Worm (Caenorhabditis elegans): ENCODE measurements around the gene ugt-42.

ugt-42 gene

DNA sequence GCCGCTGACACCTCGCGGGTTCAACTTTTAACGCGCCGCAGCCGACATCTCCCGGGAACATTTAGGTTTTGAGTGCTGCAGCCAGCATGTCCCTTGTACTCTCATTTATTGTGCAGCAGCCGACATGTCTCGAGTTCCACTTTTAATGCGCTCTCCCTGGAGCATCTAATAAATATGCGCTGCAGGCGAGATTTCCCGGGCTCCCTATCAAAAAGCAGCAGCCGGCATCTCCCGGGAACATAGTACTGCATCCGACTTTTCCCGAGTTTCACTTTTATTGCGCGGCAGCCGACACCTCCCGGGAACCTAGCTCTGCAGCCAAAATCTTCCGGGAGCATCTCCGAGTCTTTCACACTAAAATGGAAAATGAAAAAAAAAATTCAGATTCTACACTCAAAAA lies 26.0 kb upstream of the ugt-42 start:
- no peak for TF ChIP-seq ztf-11 (tag; optimal IDR thresholded peaks at IDR 0.05)
- TF ChIP-seq ama-1 (optimal IDR thresholded peaks at IDR 0.05), result no peak
- no peak for TF ChIP-seq nhr-77 (tag; optimal IDR thresholded peaks at IDR 0.05)
- no peak for TF ChIP-seq alr-1 (tag; optimal IDR thresholded peaks at IDR 0.05)
- no peak for TF ChIP-seq nhr-21 (tag; optimal IDR thresholded peaks at IDR 0.05)
- TF ChIP-seq nhr-25 (tag; optimal IDR thresholded peaks at IDR 0.05), result no peak
- no peak for TF ChIP-seq sma-9 (GFP tag; optimal IDR thresholded peaks at IDR 0.05)
- TF ChIP-seq sma-9 (tag; optimal IDR thresholded peaks at IDR 0.05), result no peak
- no peak for TF ChIP-seq mbf-1 (tag; optimal IDR thresholded peaks at IDR 0.05)
- TF ChIP-seq sem-4 (tag; optimal IDR thresholded peaks at IDR 0.05), result no peak
- no peak for TF ChIP-seq snpc-4 (tag; optimal IDR thresholded peaks at IDR 0.05)
- no peak for TF ChIP-seq lsy-2 (tag; optimal IDR thresholded peaks at IDR 0.05)
- TF ChIP-seq blmp-1 (tag; optimal IDR thresholded peaks at IDR 0.05; ENCODE audit: insufficient read depth), result no peak
- no peak for TF ChIP-seq skn-1 (tag; optimal IDR thresholded peaks at IDR 0.05)
- no peak for TF ChIP-seq C34F6.9 (tag; optimal IDR thresholded peaks at IDR 0.05)

- TF ChIP-seq zag-1 (tag; optimal IDR thresholded peaks at IDR 0.05) (no peak), sma-9 (GFP tag; optimal IDR thresholded peaks at IDR 0.05) (no peak), sma-9 (tag; optimal IDR thresholded peaks at IDR 0.05) (no peak), nhr-21 (tag; optimal IDR thresholded peaks at IDR 0.05) (no peak), nhr-11 (tag; optimal IDR thresholded peaks at IDR 0.05) (no peak), ztf-4 (tag; optimal IDR thresholded peaks at IDR 0.05) (no peak), nhr-10 (tag; optimal IDR thresholded peaks at IDR 0.05) (no peak), Y55F3AM.14 (GFP tag; optimal IDR thresholded peaks at IDR 0.05) (no peak)
Observed at ce11 chrV:622902-623301, 24.1 kb upstream of the ugt-42 start, which contains the start of gene F48G7.5. F48G7.5 (minus strand) TSS chrV:622935.

DNA sequence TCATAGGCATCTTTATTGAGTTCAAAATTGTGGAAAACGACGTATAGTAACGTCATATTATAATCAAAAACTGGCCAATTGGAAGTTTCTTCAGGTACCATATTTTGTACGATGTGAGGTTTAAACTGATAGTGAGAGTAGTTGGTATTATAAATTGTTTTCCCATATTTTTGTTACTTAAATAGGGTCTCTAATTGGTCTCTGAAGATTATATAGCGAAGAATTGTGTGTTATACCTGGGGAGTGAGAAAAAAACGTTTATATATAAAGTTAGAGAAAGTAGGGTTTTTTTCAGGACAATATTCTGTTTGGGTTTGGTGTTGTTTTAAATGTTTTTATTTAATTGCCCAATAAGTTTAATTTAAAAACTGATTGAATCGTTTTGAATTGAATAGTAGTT lies 22.1 kb upstream of the ugt-42 start, which contains the start of gene srt-17:
Gene srt-17 (minus strand): TSS at position 101 of the 400 bp plus-strand sequence.
- TF ChIP-seq ceh-82 (tag; optimal IDR thresholded peaks at IDR 0.05) (no peak), sma-9 (GFP tag; optimal IDR thresholded peaks at IDR 0.05) (no peak), sma-9 (tag; optimal IDR thresholded peaks at IDR 0.05) (no peak), zag-1 (tag; optimal IDR thresholded peaks at IDR 0.05) (no peak), ceh-16 (tag; optimal IDR thresholded peaks at IDR 0.05) (no peak), skn-1 (tag; optimal IDR thresholded peaks at IDR 0.05) (no peak), nhr-6 (tag; optimal IDR thresholded peaks at IDR 0.05) (no peak), peb-1 (tag; optimal IDR thresholded peaks at IDR 0.05) (no peak), ztf-4 (tag; optimal IDR thresholded peaks at IDR 0.05) (no peak), alr-1 (tag; optimal IDR thresholded peaks at IDR 0.05) (no peak), nhr-23 (tag; optimal IDR thresholded peaks at IDR 0.05) (no peak), lsy-2 (tag; optimal IDR thresholded peaks at IDR 0.05) (no peak), blmp-1 (tag; optimal IDR thresholded peaks at IDR 0.05; ENCODE audit: insufficient read depth) (no peak), elt-1 (tag; optimal IDR thresholded peaks at IDR 0.05) (no peak), snpc-4 (tag; optimal IDR thresholded peaks at IDR 0.05) (no peak), mbf-1 (tag; optimal IDR thresholded peaks at IDR 0.05) (no peak), elt-3 (tag; optimal IDR thresholded peaks at IDR 0.05) (no peak)

- TF ChIP-seq Y55F3AM.14 (GFP tag; optimal IDR thresholded peaks at IDR 0.05), result no peak
- TF ChIP-seq nhr-237 (tag; optimal IDR thresholded peaks at IDR 0.05), result no peak
- no peak for TF ChIP-seq F13H6.1 (tag; optimal IDR thresholded peaks at IDR 0.05)
- TF ChIP-seq elt-3 (tag; optimal IDR thresholded peaks at IDR 0.05), result no peak
- no peak for TF ChIP-seq fos-1 (tag; optimal IDR thresholded peaks at IDR 0.05)
- TF ChIP-seq aly-2 (tag; optimal IDR thresholded peaks at IDR 0.05), result no peak
- no peak for TF ChIP-seq sma-3 (GFP tag; optimal IDR thresholded peaks at IDR 0.05)
Observed at ce11 chrV:626321-626720, 20.7 kb upstream of the ugt-42 start, which contains the start of gene F48G7.7. F48G7.7 (minus strand) TSS chrV:626421.

- no peak for TF ChIP-seq skn-1 (tag; optimal IDR thresholded peaks at IDR 0.05)
Observed at ce11 chrV:627585-627984, 19.4 kb upstream of the ugt-42 start, which contains the start of gene F48G7.8. F48G7.8 (minus strand) TSS chrV:627685.

DNA sequence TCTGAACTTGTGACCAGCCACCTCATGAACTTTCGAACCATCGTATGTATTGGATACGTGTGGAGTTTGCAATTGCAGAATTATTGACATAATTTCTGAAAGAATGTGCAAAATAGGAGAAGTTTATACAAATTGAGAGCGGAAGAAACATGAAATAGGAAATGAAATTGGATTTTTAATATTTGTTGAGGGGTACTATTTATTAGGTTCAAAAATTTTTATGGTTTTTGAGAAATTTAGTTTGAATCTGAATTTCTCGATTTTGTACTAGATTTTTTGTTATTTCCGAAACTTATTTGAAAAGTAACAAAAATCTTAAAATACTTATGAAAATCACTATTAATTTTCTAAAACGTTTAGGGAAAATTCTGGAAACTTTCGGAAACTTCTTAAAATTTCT lies 18.5 kb upstream of the ugt-42 start, which contains the start of gene F48G7.9:
Gene F48G7.9 (minus strand): TSS at position 101 of the 400 bp plus-strand sequence.
- TF ChIP-seq nhr-23 (tag; optimal IDR thresholded peaks at IDR 0.05) (no peak), alr-1 (tag; optimal IDR thresholded peaks at IDR 0.05) (no peak), crh-2 (tag; optimal IDR thresholded peaks at IDR 0.05) (no peak), unc-55 (GFP tag; optimal IDR thresholded peaks at IDR 0.05) (no peak), ztf-1 (GFP tag; conservative IDR thresholded peaks at IDR 0.05) (no peak), unc-62 (GFP tag; optimal IDR thresholded peaks at IDR 0.05) (no peak), snpc-4 (tag; optimal IDR thresholded peaks at IDR 0.05) (no peak), skn-1 (tag; optimal IDR thresholded peaks at IDR 0.05) (no peak), lin-11 (tag; optimal IDR thresholded peaks at IDR 0.05) (no peak), nhr-10 (tag; optimal IDR thresholded peaks at IDR 0.05) (no peak), sma-9 (GFP tag; optimal IDR thresholded peaks at IDR 0.05) (no peak), sma-9 (tag; optimal IDR thresholded peaks at IDR 0.05) (no peak), dmd-4 (tag; optimal IDR thresholded peaks at IDR 0.05) (no peak), C34F6.9 (tag; optimal IDR thresholded peaks at IDR 0.05) (no peak), sma-3 (GFP tag; optimal IDR thresholded peaks at IDR 0.05) (no peak), ztf-11 (tag; optimal IDR thresholded peaks at IDR 0.05) (no peak), ztf-4 (tag; optimal IDR thresholded peaks at IDR 0.05) (no peak)

Measured in whole organism, L2 larva.